Fruit fly (Drosophila melanogaster): Measurements from ENCODE around the gene CG32687.

Gene CG32687

DNA sequence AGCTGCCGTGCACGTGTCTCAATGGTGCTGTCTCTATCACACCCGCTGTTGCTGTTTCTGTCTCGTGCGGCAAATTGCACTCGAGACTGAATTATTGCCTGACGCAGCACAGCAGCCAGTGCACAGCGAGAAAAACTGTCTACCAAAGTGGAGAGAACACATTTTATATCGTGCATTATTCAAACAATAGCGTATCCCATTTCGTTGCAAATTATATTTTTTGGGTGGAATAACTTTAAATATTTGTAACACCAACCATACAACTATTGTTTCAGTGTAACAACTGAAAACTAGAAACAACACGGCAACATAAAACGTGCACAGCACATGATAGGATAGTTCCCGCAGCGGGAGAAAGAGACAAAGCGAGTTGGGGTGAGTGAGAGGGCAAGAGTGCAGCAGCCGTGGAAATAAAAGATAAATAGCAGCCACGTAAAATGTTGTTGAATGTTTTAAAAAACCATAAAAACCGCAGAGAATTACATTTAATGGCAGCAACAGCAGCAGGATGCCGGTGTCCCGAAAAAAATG is 28.4 kb upstream of the CG32687 start (continued):
- peak in 1 of 3 experiments; percentile 81 for TF ChIP-seq lola (GFP tag; optimal IDR thresholded peaks at IDR 0.05)
- TF ChIP-seq lov (optimal IDR thresholded peaks at IDR 0.05), result no peak
- TF ChIP-seq lov (GFP tag; IDR thresholded peaks at IDR 0.05), result peak; percentile 69; the same call in 2 of the 3 replicates
- no peak for TF ChIP-seq CG17186 (GFP tag; optimal IDR thresholded peaks at IDR 0.05)
- TF ChIP-seq MTF-1 (GFP tag; optimal IDR thresholded peaks at IDR 0.05; ENCODE audit: borderline replicate concordance), result peak; percentile 37
- TF ChIP-seq nom (GFP tag; optimal IDR thresholded peaks at IDR 0.05), result peak; percentile 17
- TF ChIP-seq CG8924 (tag; optimal IDR thresholded peaks at IDR 0.05), result peak; percentile 62
- TF ChIP-seq CG1603 (tag; optimal IDR thresholded peaks at IDR 0.05), result peak; percentile 76
- no peak for TF ChIP-seq Doc3 (GFP tag; IDR thresholded peaks at IDR 0.05; ENCODE audit: partially characterized antibody)
- TF ChIP-seq CG18619 (GFP tag; optimal IDR thresholded peaks at IDR 0.05), result no peak
- no peak for TF ChIP-seq Fer2 (tag; optimal IDR thresholded peaks at IDR 0.05)
- no peak for TF ChIP-seq her (GFP tag; optimal IDR thresholded peaks at IDR 0.05)
- peak; percentile 19 for TF ChIP-seq CG5245 (GFP tag; optimal IDR thresholded peaks at IDR 0.05)
- TF ChIP-seq Bgb (GFP tag; IDR thresholded peaks at IDR 0.05; ENCODE audit: partially characterized antibody), result no peak
- no peak for TF ChIP-seq CG4854 (GFP tag; optimal IDR thresholded peaks at IDR 0.05)
- peak; percentile 61 for TF ChIP-seq Dad (GFP tag; optimal IDR thresholded peaks at IDR 0.05)
- TF ChIP-seq CG2129 (GFP tag; IDR thresholded peaks at IDR 0.05; ENCODE audit: partially characterized antibody), result no peak
- no peak for TF ChIP-seq grn (GFP tag; optimal IDR thresholded peaks at IDR 0.05)
- TF ChIP-seq Dll (GFP tag; IDR thresholded peaks at IDR 0.05; ENCODE audit: partially characterized antibody), result no peak
- peak; percentile 68 for TF ChIP-seq CG1233 (GFP tag; optimal IDR thresholded peaks at IDR 0.05)
- TF ChIP-seq Kr (GFP tag; optimal IDR thresholded peaks at IDR 0.05), result peak; percentile 21
- TF ChIP-seq Bteb2 (GFP tag; optimal IDR thresholded peaks at IDR 0.05), result no peak
- no peak for TF ChIP-seq sc (optimal IDR thresholded peaks at IDR 0.05)
- TF ChIP-seq sc (GFP tag; optimal IDR thresholded peaks at IDR 0.05), result peak; percentile 31
- 0 out of 3 replicates have a peak, but pooled peaks have one; percentile 25 for TF ChIP-seq CG34422 (GFP tag; IDR thresholded peaks at IDR 0.05)
- TF ChIP-seq Pdp1 (GFP tag; optimal IDR thresholded peaks at IDR 0.05), result peak; percentile 55 to 62
- peak; percentile 42 for TF ChIP-seq grau (tag; optimal IDR thresholded peaks at IDR 0.05)
- peak; percentile 75 for TF ChIP-seq CG7839 (tag; optimal IDR thresholded peaks at IDR 0.05)
- TF ChIP-seq CG12769 (tag; optimal IDR thresholded peaks at IDR 0.05), result peak; percentile 23
- peak; percentile 18 for TF ChIP-seq cwo (GFP tag; optimal IDR thresholded peaks at IDR 0.05)
- peak; percentile 37 for TF ChIP-seq CG12942 (GFP tag; optimal IDR thresholded peaks at IDR 0.05)
- TF ChIP-seq Mad (GFP tag; optimal IDR thresholded peaks at IDR 0.05), result no peak
- TF ChIP-seq odd (GFP tag; optimal IDR thresholded peaks at IDR 0.05), result no peak
- peak; percentile 81 for TF ChIP-seq jumu (GFP tag; optimal IDR thresholded peaks at IDR 0.05)
- TF ChIP-seq E2f2 (GFP tag; IDR thresholded peaks at IDR 0.05), result no peak
- peak; percentile 64 for TF ChIP-seq pum (GFP tag; optimal IDR thresholded peaks at IDR 0.05)
- TF ChIP-seq dmrt11E (tag; optimal IDR thresholded peaks at IDR 0.05), result peak; percentile 76
- TF ChIP-seq eve (GFP tag; optimal IDR thresholded peaks at IDR 0.05), result peak; percentile 37 to 95
- TF ChIP-seq gcm (GFP tag; optimal IDR thresholded peaks at IDR 0.05), result peak; percentile 5
- no peak for TF ChIP-seq D19B (GFP tag; optimal IDR thresholded peaks at IDR 0.05)
- TF ChIP-seq zfh1 (GFP tag; IDR thresholded peaks at IDR 0.05), result peak; percentile 89
- peak; percentile 65 for TF ChIP-seq zf30C (GFP tag; optimal IDR thresholded peaks at IDR 0.05)
- TF ChIP-seq sisA (GFP tag; IDR thresholded peaks at IDR 0.05), result peak; percentile 48
- TF ChIP-seq trh (GFP tag; optimal IDR thresholded peaks at IDR 0.05), result peak; percentile 44
- TF ChIP-seq tgo (GFP tag; IDR thresholded peaks at IDR 0.05), result peak; percentile 44; the same call in 1 of the 3 replicates
- no peak for TF ChIP-seq nau (GFP tag; optimal IDR thresholded peaks at IDR 0.05)
- TF ChIP-seq org-1 (GFP tag; optimal IDR thresholded peaks at IDR 0.05), result peak; percentile 36
- TF ChIP-seq Trl (optimal IDR thresholded peaks at IDR 0.05), result no peak
- peak; percentile 58 for TF ChIP-seq Trl (GFP tag; optimal IDR thresholded peaks at IDR 0.05)
- TF ChIP-seq Drgx (GFP tag; IDR thresholded peaks at IDR 0.05), result peak; percentile 56
